Worm (Caenorhabditis elegans) whole organism, L1 larva: Measurements from ENCODE around the gene mrps-21.
A peak's percentile ranks its signal among the peaks of the same experiment; 100 is the strongest.

Experiments used
- elt-3 ChIP-seq, 6 experiments: fragments of 150-350 bp in 1 of 6; sonication (generic microtip); optimal IDR thresholded peaks; 2 replicates each; lab custom pipeline; 2017 to 2018; ENCODE audit warnings: missing biosample characterization in 6 of 6, missing genetic modification characterization in 6 of 6, inconsistent platforms in 1 of 6
- isw-1 ChIP-seq: fragments of 200-800 bp; sonication (Bioruptor generic); IDR thresholded peaks from 2 replicates; pipeline ENCODE4 v1.3.6; 2022; ENCODE audit warnings: missing genetic modification characterization, missing compliant biosample characterization
- nhr-237 ChIP-seq: fragments of 150-350 bp; optimal IDR thresholded peaks from 2 replicates; lab custom pipeline; 2014; ENCODE audit warnings: missing biosample characterization, missing genetic modification characterization

- TF ChIP-seq elt-3 (tag; optimal IDR thresholded peaks at IDR 0.05; lab: Kevin White, UChicago), result peak in 2 of 6 experiments; percentile 18 to 25
- peak; percentile 69 for TF ChIP-seq isw-1
- no peak for TF ChIP-seq nhr-237 (tag; lab: Kevin White, UChicago)
These were observed 8.7 kb downstream of the mrps-21 start, which contains the start of gene ubc-9 for ce11 chrIV:4650624-4651094.
